Fruit fly (Drosophila melanogaster) whole organism, pupa: ENCODE measurements around the gene solo.

Experiments used
- CG10348 ChIP-seq: fragments of 200-800 bp; sonication (Bioruptor generic); IDR thresholded peaks from 2 replicates; pipeline ENCODE4 v1.3.6; 2022; ENCODE audit warnings: missing biosample characterization, missing genetic modification characterization
- CG12605 ChIP-seq: fragments of 200-800 bp; sonication (Bioruptor generic); IDR thresholded peaks from 2 replicates; pipeline ENCODE4 v1.3.6; 2022; ENCODE audit warnings: missing biosample characterization, missing genetic modification characterization
- CG13204 ChIP-seq: fragments of 200-800 bp; sonication (Bioruptor generic); optimal IDR thresholded peaks from 2 replicates; lab custom pipeline; 2018; ENCODE audit warnings: missing biosample characterization, mild to moderate bottlenecking, missing genetic modification characterization, moderate library complexity
- CG14655 ChIP-seq: fragments of 200-800 bp; sonication (Bioruptor generic); optimal IDR thresholded peaks from 3 replicates; lab custom pipeline; 2017; ENCODE audit warnings: mild to moderate bottlenecking, missing biosample characterization, missing genetic modification reagents, missing genetic modification characterization
- CG15710 ChIP-seq: fragments of 200-800 bp; sonication (Bioruptor generic); optimal IDR thresholded peaks from 2 replicates; lab custom pipeline; 2018; ENCODE audit warnings: missing biosample characterization, mild to moderate bottlenecking, missing genetic modification characterization, moderate library complexity
- CG17806 ChIP-seq: fragments of 200-800 bp; sonication (Bioruptor generic); optimal IDR thresholded peaks from 2 replicates; lab custom pipeline; 2018; ENCODE audit warnings: missing biosample characterization, mild to moderate bottlenecking, missing genetic modification characterization, moderate library complexity
- CG32121 ChIP-seq: fragments of 200-800 bp; sonication (Bioruptor generic); IDR thresholded peaks from 2 replicates; pipeline ENCODE4 v1.3.6; 2022; ENCODE audit warnings: missing biosample characterization, missing genetic modification characterization
- CG34367 ChIP-seq: fragments of 200-800 bp; sonication (Bioruptor generic); optimal IDR thresholded peaks from 2 replicates; lab custom pipeline; 2018; ENCODE audit warnings: missing biosample characterization, mild to moderate bottlenecking, missing genetic modification characterization
- CG4496 ChIP-seq: fragments of 200-800 bp; sonication (Bioruptor generic); IDR thresholded peaks from 3 replicates; pipeline ENCODE4 v1.3.6; 2022; ENCODE audit warnings: missing biosample characterization, missing genetic modification characterization
- CG8159 ChIP-seq: fragments of 200-800 bp; sonication (Bioruptor generic); optimal IDR thresholded peaks from 3 replicates; lab custom pipeline; 2018; ENCODE audit warnings: missing biosample characterization, mild to moderate bottlenecking, missing genetic modification characterization, moderate library complexity
- CG8301 ChIP-seq: fragments of 200-800 bp; sonication (Bioruptor generic); optimal IDR thresholded peaks from 2 replicates; lab custom pipeline; 2018; ENCODE audit warnings: missing biosample characterization, mild to moderate bottlenecking, missing genetic modification characterization
- CG9948 ChIP-seq: fragments of 200-800 bp; sonication (Bioruptor generic); optimal IDR thresholded peaks from 2 replicates; lab custom pipeline; 2018; ENCODE audit warnings: missing biosample characterization, mild to moderate bottlenecking, missing genetic modification characterization, moderate library complexity
- D1 ChIP-seq: fragments of 200-800 bp; sonication (Bioruptor generic); optimal IDR thresholded peaks from 2 replicates; lab custom pipeline; 2018; ENCODE audit warnings: missing biosample characterization, mild to moderate bottlenecking, missing genetic modification characterization, moderate library complexity
- EcR ChIP-seq: fragments of 200-800 bp; sonication (Bioruptor generic); optimal IDR thresholded peaks from 3 replicates; lab custom pipeline; 2019; ENCODE audit warnings: missing biosample characterization, missing genetic modification characterization, mild to moderate bottlenecking, moderate library complexity, missing genetic modification reagents
- Ets98B ChIP-seq: fragments of 200-800 bp; sonication (Bioruptor generic); IDR thresholded peaks from 2 replicates; pipeline ENCODE4 v1.3.6; 2022; ENCODE audit warnings: missing biosample characterization, missing genetic modification characterization
- Pif1A ChIP-seq: fragments of 200-800 bp; sonication (Bioruptor generic); optimal IDR thresholded peaks from 3 replicates; lab custom pipeline; 2016; ENCODE audit warnings: missing biosample characterization, missing genetic modification characterization
- Pif1B ChIP-seq: fragments of 200-800 bp; sonication (Bioruptor generic); optimal IDR thresholded peaks from 3 replicates; lab custom pipeline; 2016; ENCODE audit warnings: missing biosample characterization, missing genetic modification characterization
- Snoo ChIP-seq: fragments of 200-800 bp; sonication (Bioruptor generic); optimal IDR thresholded peaks from 3 replicates; lab custom pipeline; 2017; ENCODE audit warnings: missing biosample characterization, mild to moderate bottlenecking, missing genetic modification characterization, inconsistent platforms
- fd96Ca ChIP-seq: fragments of 200-800 bp; sonication (Bioruptor generic); IDR thresholded peaks from 3 replicates; pipeline ENCODE4 v1.3.6; 2022; ENCODE audit warnings: missing biosample characterization, missing genetic modification characterization
- gl ChIP-seq: fragments of 200-800 bp; sonication (Bioruptor generic); optimal IDR thresholded peaks from 2 replicates; lab custom pipeline; 2018; ENCODE audit warnings: missing biosample characterization, mild to moderate bottlenecking, missing genetic modification characterization
- rn ChIP-seq: fragments of 200-800 bp; sonication (Bioruptor generic); IDR thresholded peaks from 2 replicates; pipeline ENCODE4 v1.3.6; 2022; ENCODE audit warnings: missing biosample characterization, missing genetic modification characterization

The solo gene

dm6 chr2L:15061368-15061767 is at the start of gene solo, which contains the start of gene vas:
Gene solo, plus strand, starts transcription at chr2L:15061656.
Gene vas, plus strand, starts transcription at chr2L:15061656.
- no peak for TF ChIP-seq CG12605
- no peak for TF ChIP-seq CG9948
- peak; percentile 14 for TF ChIP-seq CG8301 (tag; lab: Kevin White, UChicago)
- TF ChIP-seq Pif1B (GFP tag; lab: Kevin White, UChicago): no peak
- no peak for TF ChIP-seq CG34367 (tag; lab: Kevin White, UChicago)
- TF ChIP-seq CG13204 (GFP tag; lab: Kevin White, UChicago): no peak
- no peak for TF ChIP-seq CG10348 (GFP tag; lab: Robert Waterston, UW)
- peak; percentile 19 for TF ChIP-seq CG17806 (tag; lab: Kevin White, UChicago)
- no peak for TF ChIP-seq Snoo (tag; lab: Kevin White, UChicago)
- TF ChIP-seq D1 (tag; lab: Kevin White, UChicago): no peak
- no peak for TF ChIP-seq fd96Ca (GFP tag; lab: Robert Waterston, UW)
- TF ChIP-seq gl (tag; lab: Kevin White, UChicago): no peak
- TF ChIP-seq CG15710 (tag; lab: Kevin White, UChicago): peak; percentile 35
- TF ChIP-seq CG8159 (tag; lab: Kevin White, UChicago): no peak
- no peak for TF ChIP-seq CG14655 (GFP tag; lab: Kevin White, UChicago)
- no peak for TF ChIP-seq EcR (GFP tag; lab: Kevin White, UChicago)
- TF ChIP-seq CG32121 (GFP tag; lab: Robert Waterston, UW): 0 out of 2 replicates have a peak, but pooled peaks have one; percentile 35
- TF ChIP-seq Pif1A (GFP tag; lab: Kevin White, UChicago): no peak
- TF ChIP-seq CG4496: no peak; the same call in 2 of the 3 replicates
- TF ChIP-seq Ets98B: no peak
- TF ChIP-seq rn (GFP tag; lab: Robert Waterston, UW): no peak

DNA sequence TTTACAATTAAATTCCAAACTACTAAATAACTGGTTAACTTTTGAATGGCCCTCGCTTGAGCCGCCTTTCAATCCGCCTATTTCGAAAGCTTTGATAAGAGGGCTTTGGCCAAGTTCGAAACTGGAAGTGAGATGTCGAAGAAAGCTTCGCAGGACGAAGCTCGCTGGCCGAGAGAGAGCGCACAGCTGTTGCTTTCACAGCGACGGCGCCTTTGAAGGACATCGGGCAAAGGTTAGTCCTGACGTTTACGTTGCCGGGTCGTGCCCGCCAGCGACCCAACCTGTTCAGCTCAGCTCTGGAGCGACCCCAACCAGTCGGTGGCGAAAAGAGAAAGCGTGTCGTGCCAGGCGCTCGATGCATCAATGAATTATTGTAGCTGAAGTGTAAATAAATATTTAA is 49.7 kb upstream of the solo start:
- TF ChIP-seq Ets98B (no peak), Snoo (tag; lab: Kevin White, UChicago) (no peak), CG13204 (GFP tag; lab: Kevin White, UChicago) (no peak), fd96Ca (GFP tag; lab: Robert Waterston, UW) (no peak), rn (GFP tag; lab: Robert Waterston, UW) (no peak), Pif1B (GFP tag; lab: Kevin White, UChicago) (no peak), Pif1A (GFP tag; lab: Kevin White, UChicago) (no peak), CG8301 (tag; lab: Kevin White, UChicago) (no peak), CG34367 (tag; lab: Kevin White, UChicago) (no peak), CG14655 (GFP tag; lab: Kevin White, UChicago) (no peak), CG32121 (GFP tag; lab: Robert Waterston, UW) (no peak), gl (tag; lab: Kevin White, UChicago) (no peak), CG17806 (tag; lab: Kevin White, UChicago) (no peak), CG4496 (no peak), D1 (tag; lab: Kevin White, UChicago) (no peak)

DNA sequence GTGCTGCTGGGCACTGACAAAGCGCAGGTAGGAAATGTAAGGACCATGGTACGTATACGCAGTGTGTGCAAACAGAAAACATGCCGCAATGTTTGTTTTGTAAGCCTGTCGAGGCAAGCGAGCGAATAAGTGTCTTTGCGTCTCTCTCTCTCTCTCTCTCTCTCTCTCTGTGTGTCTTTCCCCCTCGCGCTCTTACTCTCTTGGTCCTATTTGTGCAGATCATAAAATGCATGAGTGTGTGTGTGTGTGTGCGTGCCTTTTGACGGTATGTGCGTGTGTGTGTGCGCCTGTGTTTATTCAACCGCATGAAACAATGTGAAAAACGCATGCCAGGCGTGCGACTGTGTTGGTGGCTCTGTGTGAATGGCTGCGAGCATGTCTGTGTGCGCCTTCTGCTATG is 47.9 kb upstream of the solo start:
- TF ChIP-seq CG17806 (tag; lab: Kevin White, UChicago) (no peak), CG8159 (tag; lab: Kevin White, UChicago) (no peak), CG4496 (0 out of 3 replicates have a peak, but pooled peaks have one; percentile 10), rn (GFP tag; lab: Robert Waterston, UW) (no peak), EcR (GFP tag; lab: Kevin White, UChicago) (no peak)

DNA sequence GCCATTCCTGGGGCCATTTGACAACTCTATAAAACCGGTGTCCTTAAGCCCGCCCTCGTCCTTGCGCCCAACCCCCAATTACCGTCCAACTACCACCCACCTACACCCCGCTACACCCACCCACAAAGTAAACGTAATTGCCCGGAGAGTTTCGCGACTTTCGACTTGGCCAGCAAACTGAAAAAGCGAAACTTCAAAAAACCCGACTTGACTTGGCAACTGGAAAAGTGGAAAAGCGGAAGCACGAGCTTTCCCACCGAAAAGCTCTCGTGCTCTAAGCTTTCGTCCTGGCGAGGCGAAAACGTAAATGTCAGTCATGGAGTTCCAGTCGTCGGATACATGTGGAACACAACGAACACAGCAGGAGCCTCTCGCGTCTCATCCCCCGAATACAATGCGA is 45.4 kb upstream of the solo start, which contains the start of gene GABA-B-R1:
GABA-B-R1 (plus strand) TSS at position 301 of the 400 bp plus-strand sequence.
- TF ChIP-seq Pif1B (GFP tag; lab: Kevin White, UChicago): no peak
- no peak for TF ChIP-seq CG15710 (tag; lab: Kevin White, UChicago)
- TF ChIP-seq Pif1A (GFP tag; lab: Kevin White, UChicago): no peak
- no peak for TF ChIP-seq CG14655 (GFP tag; lab: Kevin White, UChicago)
- TF ChIP-seq Snoo (tag; lab: Kevin White, UChicago): no peak
- TF ChIP-seq CG4496: no peak
- TF ChIP-seq CG12605: no peak
- TF ChIP-seq CG10348 (GFP tag; lab: Robert Waterston, UW): no peak
- TF ChIP-seq CG34367 (tag; lab: Kevin White, UChicago): no peak
- TF ChIP-seq CG32121 (GFP tag; lab: Robert Waterston, UW): no peak
- TF ChIP-seq CG17806 (tag; lab: Kevin White, UChicago): no peak
- TF ChIP-seq EcR (GFP tag; lab: Kevin White, UChicago): no peak
- no peak for TF ChIP-seq CG8159 (tag; lab: Kevin White, UChicago)

DNA sequence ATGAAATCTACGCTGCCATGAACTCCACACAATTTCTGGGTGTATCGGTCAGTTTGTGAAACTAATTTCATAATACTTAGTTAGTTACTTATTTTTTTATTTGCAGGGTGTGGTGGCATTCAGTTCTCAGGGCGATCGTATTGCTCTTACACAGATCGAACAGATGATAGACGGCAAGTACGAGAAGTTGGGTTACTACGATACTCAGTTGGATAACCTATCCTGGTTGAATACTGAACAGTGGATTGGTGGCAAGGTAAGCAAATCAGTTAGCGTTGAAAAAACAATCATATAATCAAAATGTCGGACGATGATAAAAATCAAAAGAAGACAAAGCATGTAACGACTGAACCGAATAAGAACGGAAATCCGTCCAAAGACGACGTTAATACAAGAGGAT is 34.9 kb upstream of the solo start, which contains the start of gene CG33310:
CG33310 (plus strand) TSS at position 301 of the 400 bp plus-strand sequence.
- no peak for TF ChIP-seq fd96Ca (GFP tag; lab: Robert Waterston, UW)
- TF ChIP-seq CG34367 (tag; lab: Kevin White, UChicago): no peak
- TF ChIP-seq D1 (tag; lab: Kevin White, UChicago): no peak
- TF ChIP-seq Ets98B: no peak
- TF ChIP-seq CG10348 (GFP tag; lab: Robert Waterston, UW): no peak
- TF ChIP-seq EcR (GFP tag; lab: Kevin White, UChicago): no peak
- no peak for TF ChIP-seq CG13204 (GFP tag; lab: Kevin White, UChicago)
- no peak for TF ChIP-seq CG14655 (GFP tag; lab: Kevin White, UChicago)
- no peak for TF ChIP-seq CG32121 (GFP tag; lab: Robert Waterston, UW)
- TF ChIP-seq CG15710 (tag; lab: Kevin White, UChicago): no peak
- no peak for TF ChIP-seq CG8301 (tag; lab: Kevin White, UChicago)
- no peak for TF ChIP-seq rn (GFP tag; lab: Robert Waterston, UW)
- no peak for TF ChIP-seq Pif1B (GFP tag; lab: Kevin White, UChicago)
- TF ChIP-seq gl (tag; lab: Kevin White, UChicago): no peak
- no peak for TF ChIP-seq Pif1A (GFP tag; lab: Kevin White, UChicago)
- no peak for TF ChIP-seq CG12605
- TF ChIP-seq CG4496: no peak
- no peak for TF ChIP-seq CG9948
- no peak for TF ChIP-seq Snoo (tag; lab: Kevin White, UChicago)
